Worm (Caenorhabditis elegans) whole organism, L2 larva: ENCODE results near the gene Y55B1AR.2.

Source experiments
- C34F6.9 ChIP-seq: fragments of 150-350 bp; optimal IDR thresholded peaks from 2 replicates; lab custom pipeline; 2014; ENCODE audit warnings: missing biosample characterization, missing genetic modification characterization
- R02D3.7 ChIP-seq: fragments of 150-350 bp; optimal IDR thresholded peaks from 2 replicates; lab custom pipeline; 2014; ENCODE audit warnings: missing biosample characterization, missing genetic modification characterization
- Y55F3AM.14 ChIP-seq: fragments of 200-800 bp; sonication (Bioruptor generic); optimal IDR thresholded peaks from 2 replicates; lab custom pipeline; 2018; ENCODE audit warnings: mild to moderate bottlenecking, missing genetic modification characterization, missing compliant biosample characterization
- aly-2 ChIP-seq: fragments of 150-350 bp; optimal IDR thresholded peaks from 2 replicates; lab custom pipeline; 2014; ENCODE audit warnings: missing biosample characterization, missing genetic modification characterization
- ama-1 ChIP-seq: fragments of 150-350 bp; optimal IDR thresholded peaks from 2 replicates; lab custom pipeline; 2018; ENCODE audit warnings: inconsistent platforms
- blmp-1 ChIP-seq: sonication (generic microtip); optimal IDR thresholded peaks from 2 replicates; lab custom pipeline; 2017; ENCODE audit warnings: missing genetic modification characterization, mild to moderate bottlenecking, missing compliant biosample characterization, antibody characterized with exemption, moderate library complexity; ENCODE audit not compliant: insufficient read depth
- ceh-82 ChIP-seq: fragments of 150-350 bp; optimal IDR thresholded peaks from 2 replicates; lab custom pipeline; 2014; ENCODE audit warnings: missing biosample characterization, missing genetic modification characterization
- crh-2 ChIP-seq: sonication (generic microtip); optimal IDR thresholded peaks from 2 replicates; lab custom pipeline; 2017; ENCODE audit warnings: missing biosample characterization, missing genetic modification characterization
- egl-27 ChIP-seq: sonication (generic microtip); optimal IDR thresholded peaks from 3 replicates; lab custom pipeline; 2017; ENCODE audit warnings: missing biosample characterization, missing genetic modification reagents, missing genetic modification characterization
- elt-1 ChIP-seq: fragments of 150-350 bp; optimal IDR thresholded peaks from 2 replicates; lab custom pipeline; 2014; ENCODE audit warnings: missing biosample characterization, missing genetic modification characterization
- fos-1 ChIP-seq: fragments of 150-350 bp; optimal IDR thresholded peaks from 2 replicates; lab custom pipeline; 2014; ENCODE audit warnings: missing biosample characterization, missing genetic modification characterization
- lin-13 ChIP-seq: fragments of 150-350 bp; optimal IDR thresholded peaks from 2 replicates; lab custom pipeline; 2014; ENCODE audit warnings: missing biosample characterization, missing genetic modification reagents, missing genetic modification characterization
- lin-39 ChIP-seq: fragments of 150-350 bp; optimal IDR thresholded peaks from 2 replicates; lab custom pipeline; 2014; ENCODE audit warnings: missing biosample characterization, missing genetic modification reagents, missing genetic modification characterization
- lsy-2 ChIP-seq, 2 experiments: fragments of 150-350 bp in 1 of 2; sonication (generic microtip) in 1 of 2; optimal IDR thresholded peaks; 2 replicates each; lab custom pipeline; 2014 to 2017; ENCODE audit warnings: missing biosample characterization in 2 of 2, missing genetic modification characterization in 2 of 2
- nhr-10 ChIP-seq: sonication (generic microtip); optimal IDR thresholded peaks from 2 replicates; lab custom pipeline; 2017; ENCODE audit warnings: missing biosample characterization, missing genetic modification characterization
- nhr-11 ChIP-seq: fragments of 150-350 bp; optimal IDR thresholded peaks from 2 replicates; lab custom pipeline; 2014; ENCODE audit warnings: missing biosample characterization, missing genetic modification characterization
- nhr-23 ChIP-seq: fragments of 150-350 bp; optimal IDR thresholded peaks from 2 replicates; lab custom pipeline; 2014; ENCODE audit warnings: missing biosample characterization, missing genetic modification reagents, missing genetic modification characterization
- nhr-6 ChIP-seq: fragments of 150-350 bp; optimal IDR thresholded peaks from 2 replicates; lab custom pipeline; 2014; ENCODE audit warnings: missing biosample characterization, missing genetic modification characterization
- nhr-77 ChIP-seq: fragments of 150-350 bp; optimal IDR thresholded peaks from 2 replicates; lab custom pipeline; 2014; ENCODE audit warnings: missing biosample characterization, missing genetic modification characterization
- sma-3 ChIP-seq: sonication (generic microtip); optimal IDR thresholded peaks from 2 replicates; lab custom pipeline; 2016; ENCODE audit warnings: missing genetic modification reagents, missing genetic modification characterization, missing compliant biosample characterization
- sma-9 ChIP-seq, 2 experiments: fragments of 150-350 bp in 1 of 2; sonication (generic microtip) in 1 of 2; optimal IDR thresholded peaks; 2 replicates each; lab custom pipeline; 2014 to 2016; ENCODE audit warnings: missing genetic modification characterization in 2 of 2, mild to moderate bottlenecking in 1 of 2, missing biosample characterization in 1 of 2, missing compliant biosample characterization in 1 of 2, missing genetic modification reagents in 1 of 2, moderate library complexity in 1 of 2
- unc-55 ChIP-seq: fragments of 150-350 bp; sonication (generic microtip); optimal IDR thresholded peaks from 3 replicates; lab custom pipeline; 2014; ENCODE audit warnings: missing biosample characterization, missing genetic modification reagents, missing genetic modification characterization
- ztf-4 ChIP-seq: fragments of 150-350 bp; optimal IDR thresholded peaks from 2 replicates; lab custom pipeline; 2014; ENCODE audit warnings: missing biosample characterization, missing genetic modification characterization

Gene Y55B1AR.2

ce11 chrIII:620204-620718 lies 21.7 kb upstream of the Y55B1AR.2 start, which contains the start of gene T19C3.4:
T19C3.4 (minus strand) TSS chrIII:620254.
- no peak for TF ChIP-seq R02D3.7 (tag; lab: Kevin White, UChicago)
- peak; percentile 17 for TF ChIP-seq crh-2
- peak; percentile 20 for TF ChIP-seq fos-1 (tag; lab: Kevin White, UChicago)
- peak; percentile 36 for TF ChIP-seq sma-9 (GFP tag; optimal IDR thresholded peaks at IDR 0.05; lab: Kevin White, UChicago)
- TF ChIP-seq sma-9 (tag; optimal IDR thresholded peaks at IDR 0.05; lab: Kevin White, UChicago), result no peak
- no peak for TF ChIP-seq ztf-4 (tag; lab: Kevin White, UChicago)

- TF ChIP-seq nhr-77 (tag; lab: Kevin White, UChicago), result no peak
- no peak for TF ChIP-seq lin-39 (tag; lab: Kevin White, UChicago)
- no peak for TF ChIP-seq nhr-11 (tag; lab: Kevin White, UChicago)
- no peak for TF ChIP-seq lin-13 (GFP tag; lab: Kevin White, UChicago)
- no peak for TF ChIP-seq aly-2
These were observed 18.9 kb upstream of the Y55B1AR.2 start, which contains the start of gene T19C3.2 for ce11 chrIII:617467-617866. T19C3.2 (minus strand) TSS chrIII:617567.

- TF ChIP-seq Y55F3AM.14 (GFP tag; lab: Kevin White, UChicago) (no peak), ztf-4 (tag; lab: Kevin White, UChicago) (no peak), fos-1 (tag; lab: Kevin White, UChicago) (no peak)
These were observed 15.9 kb upstream of the Y55B1AR.2 start, which contains the start of gene T19C3.3 for ce11 chrIII:614447-614846. T19C3.3 (minus strand) TSS chrIII:614547.

ce11 chrIII:612759-613158 lies 14.2 kb upstream of the Y55B1AR.2 start:
- TF ChIP-seq nhr-10 (tag; lab: Kevin White, UChicago) (no peak), sma-3 (GFP tag; lab: Kevin White, UChicago) (no peak), crh-2 (peak; percentile 4)

- peak; percentile 6 for TF ChIP-seq unc-55 (GFP tag; lab: Kevin White, UChicago)
- TF ChIP-seq sma-3 (GFP tag; lab: Kevin White, UChicago), result no peak
These were observed 13.3 kb upstream of the Y55B1AR.2 start for ce11 chrIII:611900-612299.

ce11 chrIII:609549-609948 lies 11.0 kb upstream of the Y55B1AR.2 start, which contains the start of gene best-17:
best-17 (minus strand) TSS chrIII:609649.
- TF ChIP-seq fos-1 (tag; lab: Kevin White, UChicago) (no peak), C34F6.9 (tag; lab: Kevin White, UChicago) (no peak), ceh-82 (tag; lab: Kevin White, UChicago) (no peak), nhr-10 (tag; lab: Kevin White, UChicago) (no peak), lsy-2 (tag; optimal IDR thresholded peaks at IDR 0.05; lab: Kevin White, UChicago) (no peak), sma-9 (GFP tag; optimal IDR thresholded peaks at IDR 0.05; lab: Kevin White, UChicago) (no peak), sma-9 (tag; optimal IDR thresholded peaks at IDR 0.05; lab: Kevin White, UChicago) (no peak), elt-1 (tag; lab: Kevin White, UChicago) (no peak), blmp-1 (tag; lab: Kevin White, UChicago) (no peak), R02D3.7 (tag; lab: Kevin White, UChicago) (no peak), egl-27 (tag; lab: Kevin White, UChicago) (no peak), nhr-23 (no peak), lin-39 (tag; lab: Kevin White, UChicago) (no peak), nhr-6 (tag; lab: Kevin White, UChicago) (no peak), ama-1 (no peak)
- TF ChIP-seq, all 48 proteins: peak for 0

ce11 chrIII:605415-606054 lies 6.9 kb upstream of the Y55B1AR.2 start, which contains the start of the genes Y55B1AR.4 and ttr-7:
Y55B1AR.4 (minus strand) TSS chrIII:605515.
ttr-7 (plus strand) TSS chrIII:606004.
- TF ChIP-seq sma-3 (GFP tag; lab: Kevin White, UChicago), result no peak
